Fruit fly (Drosophila melanogaster) whole organism: ENCODE measurements around the gene CG14324.

Experiments
- Dll ChIP-seq: fragments of >200 bp; optimal IDR thresholded peaks from 2 replicates; lab custom pipeline; 2017
- EcR ChIP-seq, 2 experiments: fragments of >200 bp; optimal IDR thresholded peaks; 2 replicates each; lab custom pipeline; 2017; ENCODE audit warnings: missing biosample characterization in 2 of 2, missing genetic modification characterization in 2 of 2, missing genetic modification reagents in 2 of 2
- pan ChIP-seq: fragments of >200 bp; optimal IDR thresholded peaks from 2 replicates; lab custom pipeline; 2017
- psq ChIP-seq: fragments of >200 bp; optimal IDR thresholded peaks from 2 replicates; lab custom pipeline; 2017

- TF ChIP-seq psq (lab: Kevin White, UChicago) (no peak), Dll (lab: Kevin White, UChicago) (no peak), pan (lab: Kevin White, UChicago) (no peak), EcR (GFP tag; optimal IDR thresholded peaks at IDR 0.05; lab: Kevin White, UChicago) (no peak)
Measured at dm6 chr3R:17602974-17603373, 15.6 kb downstream of the CG14324 start.
